Worm (Caenorhabditis elegans) whole organism, L4 larva: ENCODE measurements around the gene C06A6.4.
A peak's percentile ranks its signal among the peaks of the same experiment; 100 is the strongest.

ENCODE experiments used
- F10B5.3 ChIP-seq: sonication (generic microtip); optimal IDR thresholded peaks from 2 replicates; lab custom pipeline; 2016; ENCODE audit warnings: mild to moderate bottlenecking, missing genetic modification characterization, missing compliant biosample characterization
- T20F7.1 ChIP-seq: fragments of 200-800 bp; sonication (Bioruptor generic); optimal IDR thresholded peaks from 2 replicates; lab custom pipeline; 2018; ENCODE audit warnings: mild to moderate bottlenecking, missing genetic modification characterization, missing compliant biosample characterization
- T26A8.4 ChIP-seq: fragments of 200-800 bp; sonication (Bioruptor generic); IDR thresholded peaks from 2 replicates; pipeline ENCODE4 v1.3.6; 2022; ENCODE audit warnings: missing genetic modification characterization, missing compliant biosample characterization
- Y105C5A.15 ChIP-seq: fragments of 200-800 bp; sonication (Bioruptor generic); IDR thresholded peaks from 2 replicates; pipeline ENCODE4 v1.3.6; 2022; ENCODE audit warnings: missing genetic modification characterization, missing compliant biosample characterization
- Y5F2A.4 ChIP-seq: fragments of 200-800 bp; sonication (Bioruptor generic); optimal IDR thresholded peaks from 2 replicates; lab custom pipeline; 2018; ENCODE audit warnings: mild to moderate bottlenecking, missing genetic modification characterization, missing compliant biosample characterization
- aly-2 ChIP-seq: sonication (generic microtip); optimal IDR thresholded peaks from 2 replicates; lab custom pipeline; 2018; ENCODE audit warnings: missing biosample characterization, missing genetic modification characterization
- ama-1 ChIP-seq: fragments of 150-350 bp; optimal IDR thresholded peaks from 2 replicates; lab custom pipeline; 2014; ENCODE audit warnings: inconsistent platforms, mixed read lengths
- ceh-20 ChIP-seq: fragments of 200-800 bp; sonication (Bioruptor generic); IDR thresholded peaks from 2 replicates; pipeline ENCODE4 v1.3.6; 2022; ENCODE audit warnings: missing genetic modification reagents, missing genetic modification characterization, missing compliant biosample characterization
- ceh-32 ChIP-seq: sonication (generic microtip); optimal IDR thresholded peaks from 2 replicates; lab custom pipeline; 2016; ENCODE audit warnings: mild to moderate bottlenecking, missing genetic modification characterization, missing compliant biosample characterization; ENCODE audit not compliant: poor library complexity
- ceh-62 ChIP-seq: sonication (generic microtip); optimal IDR thresholded peaks from 2 replicates; lab custom pipeline; 2017; ENCODE audit warnings: missing biosample characterization, missing genetic modification characterization
- ceh-82 ChIP-seq: sonication (generic microtip); optimal IDR thresholded peaks from 2 replicates; lab custom pipeline; 2017; ENCODE audit warnings: missing biosample characterization, missing genetic modification characterization
- ces-1 ChIP-seq: fragments of 150-350 bp; sonication (generic microtip); optimal IDR thresholded peaks from 4 replicates; lab custom pipeline; 2014; ENCODE audit warnings: missing biosample characterization, missing genetic modification reagents, missing genetic modification characterization
- ctbp-1 ChIP-seq: fragments of 200-800 bp; sonication (Bioruptor generic); IDR thresholded peaks from 2 replicates; pipeline ENCODE4 v1.3.6; 2022; ENCODE audit warnings: missing genetic modification reagents, missing genetic modification characterization, missing compliant biosample characterization
- daf-16 ChIP-seq, 3 experiments: sonication (generic microtip); optimal IDR thresholded peaks; 2 replicates each; lab custom pipeline; 2016 to 2017; ENCODE audit warnings: missing genetic modification characterization in 3 of 3, missing genetic modification reagents in 3 of 3, mild to moderate bottlenecking in 2 of 3, missing compliant biosample characterization in 2 of 3, missing biosample characterization in 1 of 3, moderate library complexity in 1 of 3
- daf-8 ChIP-seq: fragments of 200-800 bp; sonication (Bioruptor generic); IDR thresholded peaks from 2 replicates; pipeline ENCODE4 v1.3.6; 2022; ENCODE audit warnings: missing genetic modification characterization, missing compliant biosample characterization
- dmd-6 ChIP-seq: fragments of 200-800 bp; sonication (Bioruptor generic); IDR thresholded peaks from 2 replicates; pipeline ENCODE4 v1.3.6; 2022; ENCODE audit warnings: missing genetic modification reagents, missing genetic modification characterization, missing compliant biosample characterization
- dmd-8 ChIP-seq: fragments of 200-800 bp; sonication (Bioruptor generic); IDR thresholded peaks from 2 replicates; pipeline ENCODE4 v1.3.6; 2022; ENCODE audit warnings: missing genetic modification characterization, missing compliant biosample characterization
- dmd-9 ChIP-seq: fragments of 200-800 bp; sonication (Bioruptor generic); IDR thresholded peaks from 2 replicates; pipeline ENCODE4 v1.3.6; 2022; ENCODE audit warnings: missing genetic modification reagents, missing genetic modification characterization, missing compliant biosample characterization
- duxl-1 ChIP-seq: sonication (generic microtip); optimal IDR thresholded peaks from 2 replicates; lab custom pipeline; 2016; ENCODE audit warnings: mild to moderate bottlenecking, missing genetic modification characterization, moderate library complexity, missing compliant biosample characterization; ENCODE audit not compliant: poor library complexity
- dve-1 ChIP-seq: sonication (generic microtip); optimal IDR thresholded peaks from 2 replicates; lab custom pipeline; 2017; ENCODE audit warnings: antibody characterized with exemption, mild to moderate bottlenecking, missing genetic modification characterization, missing compliant biosample characterization; ENCODE audit not compliant: insufficient read depth
- hif-1 ChIP-seq, 2 experiments: sonication (generic microtip); optimal IDR thresholded peaks; 2 replicates each; lab custom pipeline; 2016 to 2017; ENCODE audit warnings: missing compliant biosample characterization in 2 of 2, missing genetic modification characterization in 2 of 2, missing genetic modification reagents in 2 of 2, missing genotype in 2 of 2, mild to moderate bottlenecking in 1 of 2
- hlh-11 ChIP-seq: fragments of 200-800 bp; sonication (Bioruptor generic); optimal IDR thresholded peaks from 2 replicates; lab custom pipeline; 2018; ENCODE audit warnings: mild to moderate bottlenecking, missing genetic modification characterization, missing compliant biosample characterization
- hlh-30 ChIP-seq: sonication (generic microtip); optimal IDR thresholded peaks from 2 replicates; lab custom pipeline; 2017; ENCODE audit warnings: antibody characterized with exemption, mild to moderate bottlenecking, missing genetic modification characterization, missing compliant biosample characterization; ENCODE audit not compliant: insufficient read depth
- hmg-1.1 ChIP-seq: fragments of 200-800 bp; sonication (Bioruptor generic); IDR thresholded peaks from 2 replicates; pipeline ENCODE4 v1.3.6; 2022; ENCODE audit warnings: missing genetic modification reagents, missing genetic modification characterization, missing compliant biosample characterization
- lim-7 ChIP-seq: fragments of 200-800 bp; sonication (Bioruptor generic); IDR thresholded peaks from 2 replicates; pipeline ENCODE4 v1.3.6; 2022; ENCODE audit warnings: missing genetic modification characterization, missing compliant biosample characterization
- lin-1 ChIP-seq: fragments of 200-800 bp; sonication (Bioruptor generic); IDR thresholded peaks from 2 replicates; pipeline ENCODE4 v1.3.6; 2022; ENCODE audit warnings: missing genetic modification reagents, missing genetic modification characterization, missing compliant biosample characterization
- lin-29 ChIP-seq: fragments of 200-800 bp; sonication (Bioruptor generic); IDR thresholded peaks from 2 replicates; pipeline ENCODE4 v1.3.6; 2022; ENCODE audit warnings: missing genetic modification reagents, missing genetic modification characterization, missing compliant biosample characterization
- lsy-2 ChIP-seq, 2 experiments: fragments of 150-350 bp in 1 of 2; sonication (generic microtip) in 1 of 2; optimal IDR thresholded peaks; 2 replicates each; lab custom pipeline; 2014 to 2017; ENCODE audit warnings: missing biosample characterization in 2 of 2, missing genetic modification characterization in 2 of 2
- mdl-1 ChIP-seq, 2 experiments: fragments of 150-350 bp in 1 of 2; sonication (generic microtip) in 1 of 2; optimal IDR thresholded peaks; 2 replicates each; lab custom pipeline; 2014 to 2017; ENCODE audit warnings: missing biosample characterization in 2 of 2, missing genetic modification characterization in 2 of 2
- mdt-29 ChIP-seq: fragments of 200-800 bp; sonication (Bioruptor generic); IDR thresholded peaks from 2 replicates; pipeline ENCODE4 v1.3.6; 2022; ENCODE audit warnings: missing genetic modification reagents, missing genetic modification characterization, missing compliant biosample characterization
- mep-1 ChIP-seq: fragments of 150-350 bp; sonication (generic microtip); optimal IDR thresholded peaks from 3 replicates; lab custom pipeline; 2014; ENCODE audit warnings: missing biosample characterization, missing genetic modification characterization
- mxl-2 ChIP-seq: fragments of 200-800 bp; sonication (Bioruptor generic); conservative IDR thresholded peaks from 2 replicates; pipeline ENCODE4 v1.3.6; 2022; ENCODE audit warnings: missing genetic modification reagents, missing genetic modification characterization, missing compliant biosample characterization
- nhr-102 ChIP-seq: sonication (generic microtip); optimal IDR thresholded peaks from 2 replicates; lab custom pipeline; 2016; ENCODE audit warnings: mild to moderate bottlenecking, missing genetic modification characterization, moderate library complexity, missing compliant biosample characterization
- nhr-25 ChIP-seq: sonication (generic microtip); optimal IDR thresholded peaks from 2 replicates; lab custom pipeline; 2017; ENCODE audit warnings: missing genetic modification characterization, mild to moderate bottlenecking, missing compliant biosample characterization, antibody characterized with exemption, moderate library complexity, borderline replicate concordance; ENCODE audit not compliant: insufficient read depth
- nhr-28 ChIP-seq: fragments of 150-350 bp; optimal IDR thresholded peaks from 2 replicates; lab custom pipeline; 2014; ENCODE audit warnings: missing biosample characterization, missing genetic modification characterization
- nhr-42 ChIP-seq: fragments of 200-800 bp; sonication (Bioruptor generic); IDR thresholded peaks from 2 replicates; pipeline ENCODE4 v1.3.6; 2022; ENCODE audit warnings: missing genetic modification characterization, missing compliant biosample characterization
- nhr-48 ChIP-seq: sonication (generic microtip); optimal IDR thresholded peaks from 2 replicates; lab custom pipeline; 2016; ENCODE audit warnings: mild to moderate bottlenecking, missing genetic modification characterization, missing compliant biosample characterization
- nhr-77 ChIP-seq: fragments of 150-350 bp; optimal IDR thresholded peaks from 2 replicates; lab custom pipeline; 2014; ENCODE audit warnings: missing biosample characterization, missing genetic modification characterization
- pha-4 ChIP-seq, 2 experiments: fragments of 150-350 bp in 1 of 2; fragments of 200-800 bp in 1 of 2; sonication (Bioruptor generic) in 1 of 2; IDR thresholded peaks in 1 of 2; optimal IDR thresholded peaks in 1 of 2; 2 replicates each; pipeline versions ENCODE4 v1.3.6 to Lab custom; 2014 to 2022; ENCODE audit warnings: missing genetic modification characterization in 2 of 2, missing genetic modification reagents in 2 of 2, missing biosample characterization in 1 of 2, missing compliant biosample characterization in 1 of 2
- php-3 ChIP-seq: fragments of 200-800 bp; sonication (Bioruptor generic); IDR thresholded peaks from 2 replicates; pipeline ENCODE4 v1.3.6; 2022; ENCODE audit warnings: missing genetic modification reagents, missing genetic modification characterization, missing compliant biosample characterization
- pqm-1 ChIP-seq: sonication (generic microtip); optimal IDR thresholded peaks from 2 replicates; lab custom pipeline; 2017; ENCODE audit warnings: missing biosample characterization, missing genetic modification characterization
- rbr-2 ChIP-seq: sonication (generic microtip); optimal IDR thresholded peaks from 2 replicates; lab custom pipeline; 2016; ENCODE audit warnings: missing genotype, missing genetic modification characterization, missing compliant biosample characterization
- saeg-2 ChIP-seq: fragments of 200-800 bp; sonication (Bioruptor generic); IDR thresholded peaks from 2 replicates; pipeline ENCODE4 v1.3.6; 2022; ENCODE audit warnings: missing genetic modification reagents, missing genetic modification characterization, missing compliant biosample characterization
- sdz-12 ChIP-seq: fragments of 200-800 bp; sonication (Bioruptor generic); optimal IDR thresholded peaks from 2 replicates; lab custom pipeline; 2018; ENCODE audit warnings: mild to moderate bottlenecking, missing genetic modification characterization, missing compliant biosample characterization
- spr-1 ChIP-seq: sonication (generic microtip); optimal IDR thresholded peaks from 2 replicates; lab custom pipeline; 2016; ENCODE audit warnings: mild to moderate bottlenecking, missing genetic modification characterization, missing compliant biosample characterization
- spr-3 ChIP-seq: fragments of 200-800 bp; sonication (Bioruptor generic); optimal IDR thresholded peaks from 2 replicates; lab custom pipeline; 2018; ENCODE audit warnings: mild to moderate bottlenecking, missing genetic modification characterization, missing compliant biosample characterization
- unc-130 ChIP-seq: sonication (generic microtip); optimal IDR thresholded peaks from 2 replicates; lab custom pipeline; 2016; ENCODE audit warnings: missing genetic modification reagents, missing genetic modification characterization, missing compliant biosample characterization
- ztf-11 ChIP-seq: fragments of 150-350 bp; optimal IDR thresholded peaks from 2 replicates; lab custom pipeline; 2014; ENCODE audit warnings: missing biosample characterization, missing genetic modification characterization

Gene C06A6.4

DNA sequence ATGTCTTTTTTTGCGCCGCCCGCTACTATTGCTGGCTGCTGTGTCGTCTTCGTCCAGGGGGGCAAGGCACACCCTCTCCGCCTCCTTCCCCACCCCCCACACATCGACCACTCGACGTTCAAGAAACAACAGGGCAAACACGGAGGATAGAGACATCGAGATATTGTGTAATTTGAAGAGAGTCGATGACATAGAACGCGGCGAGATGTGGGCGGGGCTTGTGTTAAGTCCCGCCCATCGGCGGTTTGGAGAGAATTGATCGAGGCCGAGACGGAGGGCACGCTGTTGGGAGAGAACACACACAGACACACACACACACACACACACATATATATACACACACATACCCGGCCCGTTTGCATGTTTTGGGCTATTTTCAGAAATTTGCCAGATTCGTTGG, 16.5 kb upstream of the C06A6.4 start (continued):
- TF ChIP-seq ctbp-1 (peak; percentile 70), sdz-12 (no peak), nhr-25 (peak; percentile 73), ama-1 (lab: Kevin White, UChicago) (peak; percentile 24), mep-1 (peak; percentile 89), Y5F2A.4 (GFP tag; lab: Kevin White, UChicago) (no peak), unc-130 (GFP tag; lab: Kevin White, UChicago) (no peak), hmg-1.1 (GFP tag; lab: Robert Waterston, UW) (peak; percentile 88), ceh-32 (tag; lab: Kevin White, UChicago) (peak; percentile 39), lim-7 (GFP tag; lab: Robert Waterston, UW) (no peak), Y105C5A.15 (GFP tag; lab: Robert Waterston, UW) (no peak), pqm-1 (tag; lab: Kevin White, UChicago) (no peak), ztf-11 (tag; lab: Kevin White, UChicago) (no peak), aly-2 (tag; lab: Kevin White, UChicago) (no peak), saeg-2 (GFP tag; lab: Robert Waterston, UW) (no peak), ces-1 (no peak), hif-1 (tag; optimal IDR thresholded peaks at IDR 0.05; lab: Kevin White, UChicago) (peak in 1 of 2 experiments; percentile 60), mdl-1 (tag; optimal IDR thresholded peaks at IDR 0.05; lab: Kevin White, UChicago) (peak; percentile 56 to 86), dmd-9 (no peak), nhr-102 (tag; lab: Kevin White, UChicago) (peak; percentile 52), dve-1 (peak; percentile 77), lin-1 (GFP tag; lab: Robert Waterston, UW) (0 out of 2 replicates have a peak, but pooled peaks have one; percentile 37), lin-29 (GFP tag; lab: Robert Waterston, UW) (no peak), ceh-62 (tag; lab: Kevin White, UChicago) (no peak), daf-8 (GFP tag; lab: Robert Waterston, UW) (no peak), pha-4 (GFP tag; IDR thresholded peaks at IDR 0.05; lab: Robert Waterston, UW) (peak; percentile 22; the same call in 1 of the 2 replicates), pha-4 (tag; optimal IDR thresholded peaks at IDR 0.05; lab: Kevin White, UChicago) (no peak), mxl-2 (no peak), nhr-28 (tag; lab: Kevin White, UChicago) (peak; percentile 58), F10B5.3 (tag; lab: Kevin White, UChicago) (peak; percentile 46), rbr-2 (peak; percentile 91), lsy-2 (tag; optimal IDR thresholded peaks at IDR 0.05; lab: Kevin White, UChicago) (peak; percentile 29 to 74), mdt-29 (GFP tag; lab: Robert Waterston, UW) (no peak), ceh-20 (peak; percentile 70; the same call in 1 of the 2 replicates), ceh-82 (no peak)

DNA sequence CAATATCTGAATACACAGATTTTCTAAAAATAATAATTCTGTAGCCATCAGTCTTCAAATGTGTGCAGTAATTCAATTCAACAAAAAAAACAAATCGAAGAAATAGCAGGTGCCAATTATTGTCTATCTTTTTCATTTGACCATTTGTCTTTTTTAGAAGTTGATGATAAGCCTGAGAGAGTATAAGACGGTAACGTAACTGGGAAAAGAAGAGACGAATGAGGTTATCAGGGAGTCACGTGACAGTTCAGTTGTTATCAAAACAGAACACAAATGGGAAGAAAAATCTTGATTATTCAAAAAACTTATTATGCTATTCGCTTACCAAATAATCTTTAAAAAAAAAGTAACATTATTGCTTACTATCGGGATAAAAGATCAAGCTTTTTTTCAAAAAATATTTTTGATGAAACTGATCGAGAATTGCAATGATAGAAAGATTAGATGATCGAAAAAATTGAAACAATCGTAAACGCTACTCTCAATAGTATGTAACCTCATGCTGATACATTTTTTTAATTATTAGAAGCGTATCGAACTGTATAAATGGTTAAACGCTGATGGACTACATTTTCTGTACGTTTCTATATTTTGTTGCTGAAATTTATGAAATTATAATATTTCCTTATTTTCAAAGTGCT, 15.4 kb upstream of the C06A6.4 start:
- TF ChIP-seq hlh-30 (tag; lab: Kevin White, UChicago): peak; percentile 77
- no peak for TF ChIP-seq spr-1
- no peak for TF ChIP-seq spr-3 (GFP tag; lab: Kevin White, UChicago)
- peak; percentile 85 for TF ChIP-seq hlh-11 (tag; lab: Kevin White, UChicago)
- TF ChIP-seq duxl-1 (tag; lab: Kevin White, UChicago): peak; percentile 17
- TF ChIP-seq lin-1 (GFP tag; lab: Robert Waterston, UW): 0 out of 2 replicates have a peak, but pooled peaks have one; percentile 44
- TF ChIP-seq T20F7.1 (GFP tag; lab: Kevin White, UChicago): peak; percentile 10
- TF ChIP-seq dmd-6 (GFP tag; lab: Robert Waterston, UW): peak; percentile 87
- TF ChIP-seq nhr-77: peak; percentile 56
- peak; percentile 48; the same call in 1 of the 2 replicates for TF ChIP-seq php-3 (GFP tag; lab: Robert Waterston, UW)
- TF ChIP-seq daf-16 (GFP tag; optimal IDR thresholded peaks at IDR 0.05; lab: Kevin White, UChicago): peak in 1 of 2 experiments; percentile 4
- TF ChIP-seq daf-16 (tag; optimal IDR thresholded peaks at IDR 0.05; lab: Kevin White, UChicago): peak; percentile 94
- TF ChIP-seq lsy-2 (tag; optimal IDR thresholded peaks at IDR 0.05; lab: Kevin White, UChicago): peak in 1 of 2 experiments; percentile 21
- peak; percentile 42; the same call in 1 of the 2 replicates for TF ChIP-seq T26A8.4 (GFP tag; lab: Robert Waterston, UW)
- TF ChIP-seq nhr-42: no peak
- peak; percentile 71 for TF ChIP-seq nhr-28 (tag; lab: Kevin White, UChicago)
- no peak for TF ChIP-seq dmd-8 (GFP tag; lab: Robert Waterston, UW)
- TF ChIP-seq nhr-48: peak; percentile 19
- TF ChIP-seq nhr-102 (tag; lab: Kevin White, UChicago): peak; percentile 57
- peak in 1 of 2 experiments; percentile 38 for TF ChIP-seq mdl-1 (tag; optimal IDR thresholded peaks at IDR 0.05; lab: Kevin White, UChicago)
